Worm (Caenorhabditis elegans): ENCODE measurements around the gene srt-6.

Gene srt-6

DNA sequence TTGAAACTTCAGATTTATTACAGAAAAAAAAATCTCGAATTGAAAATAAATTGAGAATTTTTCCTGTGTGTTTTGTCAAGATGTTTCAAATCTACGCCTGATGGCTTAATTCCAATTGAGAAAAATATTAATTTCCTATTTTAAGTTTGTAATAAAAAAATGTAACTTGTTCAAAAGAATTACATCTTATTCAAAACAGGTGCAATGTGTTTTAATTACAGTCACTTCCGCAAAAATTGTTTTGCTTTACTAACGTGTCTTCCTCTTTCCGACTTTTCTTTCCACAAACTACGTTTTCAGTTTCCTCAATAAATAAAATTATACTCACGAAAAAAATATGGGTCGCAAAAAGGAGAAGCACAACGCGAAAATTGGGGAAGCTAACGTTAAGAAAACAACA is 29.4 kb upstream of the srt-6 start, which contains the start of gene F25E5.16:
TSS of gene F25E5.16 (plus strand) at position 301 of the 400 bp plus-strand sequence.
- TF ChIP-seq F13H6.1 (tag; optimal IDR thresholded peaks at IDR 0.05) (no peak), dmd-4 (tag; optimal IDR thresholded peaks at IDR 0.05) (no peak), zag-1 (tag; optimal IDR thresholded peaks at IDR 0.05) (no peak), Y55F3AM.14 (GFP tag; optimal IDR thresholded peaks at IDR 0.05) (no peak), ceh-82 (tag; optimal IDR thresholded peaks at IDR 0.05) (no peak), mab-5 (tag; optimal IDR thresholded peaks at IDR 0.05) (no peak), nhr-23 (tag; optimal IDR thresholded peaks at IDR 0.05) (no peak), lin-13 (GFP tag; optimal IDR thresholded peaks at IDR 0.05) (no peak), peb-1 (tag; optimal IDR thresholded peaks at IDR 0.05) (no peak), nhr-11 (tag; optimal IDR thresholded peaks at IDR 0.05) (no peak), lin-39 (tag; optimal IDR thresholded peaks at IDR 0.05) (no peak), unc-55 (GFP tag; optimal IDR thresholded peaks at IDR 0.05) (no peak)

DNA sequence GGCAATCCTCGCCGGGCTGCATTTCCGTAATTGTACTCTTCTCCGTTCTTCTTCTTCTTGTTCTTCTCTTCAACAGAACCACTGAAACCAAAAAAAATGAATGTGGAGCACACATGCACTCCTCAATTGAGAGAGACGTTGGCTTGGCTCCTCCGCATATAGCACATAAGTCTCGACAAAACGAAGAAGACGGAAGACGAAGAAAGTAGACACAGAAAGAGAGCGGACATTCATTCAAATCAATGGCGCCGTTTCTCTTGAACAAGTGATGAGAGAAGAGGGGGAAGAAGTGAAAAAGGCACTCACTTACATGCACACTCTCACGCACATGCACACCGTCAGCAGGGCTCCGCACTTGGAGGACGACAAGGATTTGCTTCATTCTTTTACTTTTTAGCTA is 28.9 kb upstream of the srt-6 start, which contains the start of gene F25E5.9:
TSS of gene F25E5.9 (minus strand) at position 382 of the 400 bp plus-strand sequence.
- TF ChIP-seq unc-55 (GFP tag; optimal IDR thresholded peaks at IDR 0.05) (peak; percentile 70), sma-3 (GFP tag; optimal IDR thresholded peaks at IDR 0.05) (no peak), aly-2 (tag; optimal IDR thresholded peaks at IDR 0.05) (no peak), Y55F3AM.14 (GFP tag; optimal IDR thresholded peaks at IDR 0.05) (peak; percentile 52), nhr-129 (tag; optimal IDR thresholded peaks at IDR 0.05) (peak; percentile 18), skn-1 (tag; optimal IDR thresholded peaks at IDR 0.05) (no peak), mbf-1 (tag; optimal IDR thresholded peaks at IDR 0.05) (no peak), mdl-1 (tag; optimal IDR thresholded peaks at IDR 0.05) (peak in 1 of 2 experiments; percentile 43), sem-4 (tag; optimal IDR thresholded peaks at IDR 0.05) (peak; percentile 62), ztf-11 (tag; optimal IDR thresholded peaks at IDR 0.05) (no peak), nhr-237 (tag; optimal IDR thresholded peaks at IDR 0.05) (no peak), F13H6.1 (tag; optimal IDR thresholded peaks at IDR 0.05) (peak; percentile 1), R02D3.7 (tag; optimal IDR thresholded peaks at IDR 0.05) (no peak), nhr-10 (tag; optimal IDR thresholded peaks at IDR 0.05) (no peak), blmp-1 (tag; optimal IDR thresholded peaks at IDR 0.05; ENCODE audit: insufficient read depth) (no peak), ama-1 (optimal IDR thresholded peaks at IDR 0.05) (peak; percentile 51), nhr-25 (tag; optimal IDR thresholded peaks at IDR 0.05) (no peak), lsy-2 (tag; optimal IDR thresholded peaks at IDR 0.05) (peak in 1 of 2 experiments; percentile 34), C34F6.9 (tag; optimal IDR thresholded peaks at IDR 0.05) (peak; percentile 65), snpc-4 (tag; optimal IDR thresholded peaks at IDR 0.05) (no peak), alr-1 (tag; optimal IDR thresholded peaks at IDR 0.05) (no peak)

DNA sequence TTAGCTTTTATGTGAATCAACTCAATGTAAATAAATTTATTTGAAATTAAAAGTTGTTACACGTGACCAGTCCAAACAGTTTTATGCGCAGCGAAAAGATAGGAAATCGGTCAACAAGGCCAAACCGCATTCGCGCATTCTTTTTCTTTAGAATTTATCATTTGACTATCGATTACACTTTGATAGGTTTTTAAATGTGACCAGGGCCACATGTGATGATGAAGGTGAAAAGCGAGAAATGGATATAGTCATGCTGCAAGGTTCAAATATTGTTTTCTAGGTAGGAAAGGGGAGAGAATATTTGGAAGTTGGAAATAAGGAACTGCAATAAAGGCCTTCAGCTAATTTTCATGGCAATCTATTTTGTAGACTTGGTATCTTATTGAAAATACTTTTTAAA is 28.3 kb upstream of the srt-6 start:
- peak; percentile 45 for TF ChIP-seq C34F6.9 (tag; optimal IDR thresholded peaks at IDR 0.05)
- TF ChIP-seq sma-3 (GFP tag; optimal IDR thresholded peaks at IDR 0.05) = peak; percentile 72
- TF ChIP-seq nhr-10 (tag; optimal IDR thresholded peaks at IDR 0.05) = no peak
- no peak for TF ChIP-seq elt-3 (tag; optimal IDR thresholded peaks at IDR 0.05)
- no peak for TF ChIP-seq lin-13 (GFP tag; optimal IDR thresholded peaks at IDR 0.05)
- TF ChIP-seq crh-2 (tag; optimal IDR thresholded peaks at IDR 0.05) = peak; percentile 30
- no peak for TF ChIP-seq Y55F3AM.14 (GFP tag; optimal IDR thresholded peaks at IDR 0.05)
- TF ChIP-seq nhr-11 (tag; optimal IDR thresholded peaks at IDR 0.05) = no peak
- no peak for TF ChIP-seq alr-1 (tag; optimal IDR thresholded peaks at IDR 0.05)
- TF ChIP-seq snpc-4 (tag; optimal IDR thresholded peaks at IDR 0.05) = no peak
- peak; percentile 94 for TF ChIP-seq nhr-21 (tag; optimal IDR thresholded peaks at IDR 0.05)
- TF ChIP-seq ztf-1 (GFP tag; conservative IDR thresholded peaks at IDR 0.05) = no peak
- peak; percentile 5 for TF ChIP-seq ztf-4 (tag; optimal IDR thresholded peaks at IDR 0.05)
- TF ChIP-seq unc-55 (GFP tag; optimal IDR thresholded peaks at IDR 0.05) = no peak
- TF ChIP-seq dmd-4 (tag; optimal IDR thresholded peaks at IDR 0.05) = no peak
- no peak for TF ChIP-seq F13H6.1 (tag; optimal IDR thresholded peaks at IDR 0.05)
- peak; percentile 59 for TF ChIP-seq blmp-1 (tag; optimal IDR thresholded peaks at IDR 0.05; ENCODE audit: insufficient read depth)
- peak; percentile 31 for TF ChIP-seq fos-1 (tag; optimal IDR thresholded peaks at IDR 0.05)
- TF ChIP-seq unc-39 (tag; optimal IDR thresholded peaks at IDR 0.05) = no peak
- TF ChIP-seq zag-1 (tag; optimal IDR thresholded peaks at IDR 0.05) = no peak
- no peak for TF ChIP-seq ZK546.5 (tag; optimal IDR thresholded peaks at IDR 0.05)
- TF ChIP-seq nhr-129 (tag; optimal IDR thresholded peaks at IDR 0.05) = peak; percentile 59
- TF ChIP-seq lsy-2 (tag; optimal IDR thresholded peaks at IDR 0.05) = peak in 1 of 2 experiments; percentile 5
- TF ChIP-seq nhr-77 (tag; optimal IDR thresholded peaks at IDR 0.05) = no peak
- TF ChIP-seq ama-1 (optimal IDR thresholded peaks at IDR 0.05) = peak; percentile 98
- TF ChIP-seq sma-9 (GFP tag; optimal IDR thresholded peaks at IDR 0.05) = peak; percentile 52
- no peak for TF ChIP-seq sma-9 (tag; optimal IDR thresholded peaks at IDR 0.05)
- TF ChIP-seq sem-4 (tag; optimal IDR thresholded peaks at IDR 0.05) = no peak
- TF ChIP-seq gmeb-1 (tag; optimal IDR thresholded peaks at IDR 0.05) = peak; percentile 26
- TF ChIP-seq ceh-82 (tag; optimal IDR thresholded peaks at IDR 0.05) = no peak
- peak; percentile 81 for TF ChIP-seq nhr-25 (tag; optimal IDR thresholded peaks at IDR 0.05)
- TF ChIP-seq aly-2 (tag; optimal IDR thresholded peaks at IDR 0.05) = no peak

Data from whole organism, L2 larva.